Fruit fly (Drosophila melanogaster): ENCODE data around the gene CG33340.

CG33340 gene

DNA sequence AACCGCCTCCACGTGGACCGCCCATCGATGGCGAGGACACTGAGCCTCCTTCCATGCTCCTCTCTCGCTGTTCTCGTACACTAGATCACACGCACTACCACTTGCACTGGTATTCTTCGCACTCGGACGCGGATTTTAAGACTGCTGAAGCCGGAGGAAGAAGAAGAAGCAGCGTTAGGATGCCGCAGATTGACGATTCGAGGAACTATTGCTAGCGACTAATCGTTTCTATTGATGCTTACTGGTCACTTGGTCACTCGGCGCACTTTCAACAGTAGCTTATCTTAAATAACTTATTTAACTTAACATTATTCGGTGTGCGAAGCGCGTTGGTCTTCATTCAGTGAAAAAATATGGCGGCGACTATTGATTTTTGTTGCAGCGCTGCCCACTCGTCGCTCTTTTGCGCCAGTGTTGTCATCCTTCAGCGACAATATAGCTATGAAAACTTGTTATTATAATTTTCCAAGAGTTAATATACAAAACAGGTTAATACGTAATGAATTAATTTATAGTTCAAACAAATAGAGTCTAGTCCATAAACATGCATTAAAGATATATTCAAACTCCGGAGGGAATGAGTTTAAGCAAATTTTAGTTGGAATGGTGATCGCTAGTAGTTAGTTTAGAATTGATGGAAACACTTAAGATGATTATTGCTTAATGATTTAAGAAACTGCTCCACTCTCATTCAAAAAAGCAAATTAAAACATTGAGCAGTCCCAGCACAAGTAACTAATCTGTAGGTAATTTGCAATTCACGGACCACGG, 14.3 kb upstream of the CG33340 start, which contains the start of the genes CG5746 and CG6454 (continued):
- TF ChIP-seq CG1792 (GFP tag; optimal IDR thresholded peaks at IDR 0.05) = peak; percentile 12
- peak; percentile 24 for TF ChIP-seq CG33213 (GFP tag; optimal IDR thresholded peaks at IDR 0.05)
- TF ChIP-seq crc (GFP tag; optimal IDR thresholded peaks at IDR 0.05) = peak; percentile 11
- peak; percentile 14 for TF ChIP-seq Dp (GFP tag; optimal IDR thresholded peaks at IDR 0.05)
- TF ChIP-seq sens-2 (GFP tag; IDR thresholded peaks at IDR 0.05) = no peak
- peak; percentile 77 for TF ChIP-seq pho (GFP tag; optimal IDR thresholded peaks at IDR 0.05)
- TF ChIP-seq sima (GFP tag; optimal IDR thresholded peaks at IDR 0.05) = peak; percentile 1
- no peak for TF ChIP-seq CG6654 (GFP tag; optimal IDR thresholded peaks at IDR 0.05)
- no peak for TF ChIP-seq CG11456 (GFP tag; IDR thresholded peaks at IDR 0.05)
- no peak for TF ChIP-seq B-H1 (GFP tag; IDR thresholded peaks at IDR 0.05)
- TF ChIP-seq Ets97D (GFP tag; optimal IDR thresholded peaks at IDR 0.05) = peak; percentile 68
- TF ChIP-seq gcm (GFP tag; optimal IDR thresholded peaks at IDR 0.05) = no peak
- no peak for TF ChIP-seq Bgb (GFP tag; IDR thresholded peaks at IDR 0.05; ENCODE audit: partially characterized antibody)
- TF ChIP-seq CG3407 (GFP tag; optimal IDR thresholded peaks at IDR 0.05) = no peak
- TF ChIP-seq fd96Cb (tag; optimal IDR thresholded peaks at IDR 0.05) = peak; percentile 25
- peak; percentile 55 for TF ChIP-seq pum (GFP tag; optimal IDR thresholded peaks at IDR 0.05)
- no peak for TF ChIP-seq CG17359 (tag; optimal IDR thresholded peaks at IDR 0.05)
- TF ChIP-seq CG14667 (GFP tag; IDR thresholded peaks at IDR 0.05) = no peak
- TF ChIP-seq CG15696 (tag; optimal IDR thresholded peaks at IDR 0.05) = peak; percentile 45
- TF ChIP-seq her (GFP tag; optimal IDR thresholded peaks at IDR 0.05) = no peak
- peak; percentile 54 for TF ChIP-seq CG17328 (GFP tag; IDR thresholded peaks at IDR 0.05)
- peak; percentile 57 for TF ChIP-seq maf-S (GFP tag; optimal IDR thresholded peaks at IDR 0.05)
- TF ChIP-seq Hr39 (optimal IDR thresholded peaks at IDR 0.05) = no peak
- TF ChIP-seq sob (GFP tag; IDR thresholded peaks at IDR 0.05) = peak; percentile 59; the same call in 1 of the 2 replicates
- TF ChIP-seq Six4 (GFP tag; optimal IDR thresholded peaks at IDR 0.05) = peak; percentile 33
- TF ChIP-seq CG12155 (GFP tag; optimal IDR thresholded peaks at IDR 0.05) = peak; percentile 64
- no peak for TF ChIP-seq CG18262 (tag; optimal IDR thresholded peaks at IDR 0.05)
- no peak for TF ChIP-seq CG11696 (GFP tag; IDR thresholded peaks at IDR 0.05)
- peak; percentile 41; the same call in 1 of the 3 replicates for TF ChIP-seq tgo (GFP tag; IDR thresholded peaks at IDR 0.05)
- no peak for TF ChIP-seq H15 (GFP tag; IDR thresholded peaks at IDR 0.05)
- peak; percentile 64 for TF ChIP-seq Chrac-16 (GFP tag; optimal IDR thresholded peaks at IDR 0.05)
- TF ChIP-seq CG9797 (GFP tag; optimal IDR thresholded peaks at IDR 0.05) = peak; percentile 61
- no peak for TF ChIP-seq CG4404 (GFP tag; IDR thresholded peaks at IDR 0.05)
- no peak for TF ChIP-seq CG1233 (GFP tag; optimal IDR thresholded peaks at IDR 0.05)
- no peak for TF ChIP-seq dan (GFP tag; IDR thresholded peaks at IDR 0.05)
- no peak for TF ChIP-seq CG2199 (GFP tag; IDR thresholded peaks at IDR 0.05)
- TF ChIP-seq CG9215 (GFP tag; IDR thresholded peaks at IDR 0.05) = peak; percentile 54
- peak; percentile 30 for TF ChIP-seq CG6765 (GFP tag; optimal IDR thresholded peaks at IDR 0.05)
- TF ChIP-seq lmd (GFP tag; IDR thresholded peaks at IDR 0.05) = peak; percentile 39; the same call in 1 of the 2 replicates
- no peak for TF ChIP-seq Asciz (GFP tag; optimal IDR thresholded peaks at IDR 0.05)
- TF ChIP-seq stc (GFP tag; IDR thresholded peaks at IDR 0.05) = no peak
- TF ChIP-seq CG2678 (tag; optimal IDR thresholded peaks at IDR 0.05) = no peak
- TF ChIP-seq CG2875 (GFP tag; optimal IDR thresholded peaks at IDR 0.05) = no peak
- no peak for TF ChIP-seq CG14050 (GFP tag; IDR thresholded peaks at IDR 0.05)
- TF ChIP-seq Fer2 (tag; optimal IDR thresholded peaks at IDR 0.05) = no peak
- TF ChIP-seq CG17385 (GFP tag; optimal IDR thresholded peaks at IDR 0.05) = peak; percentile 95
- no peak for TF ChIP-seq MTF-1 (GFP tag; optimal IDR thresholded peaks at IDR 0.05; ENCODE audit: borderline replicate concordance)
- TF ChIP-seq hbn (GFP tag; IDR thresholded peaks at IDR 0.05; ENCODE audit: partially characterized antibody) = no peak
- no peak for TF ChIP-seq CG15269 (tag; optimal IDR thresholded peaks at IDR 0.05)
- peak; percentile 35; the same call in 1 of the 2 replicates for TF ChIP-seq Xrp1 (GFP tag; IDR thresholded peaks at IDR 0.05)
- TF ChIP-seq ken (GFP tag; IDR thresholded peaks at IDR 0.05) = no peak
